Worm (Caenorhabditis elegans): ENCODE data around the gene nep-2.

Gene nep-2

ce11 chrII:2725561-2725960 lies at the start of gene nep-2, which contains the start of gene T05A8.11:
Gene nep-2, minus strand, starts transcription at chrII:2725752.
Gene T05A8.11, minus strand, starts transcription at chrII:2725661.
- no peak for TF ChIP-seq nhr-76 (tag; optimal IDR thresholded peaks at IDR 0.05)
- TF ChIP-seq blmp-1 (tag; optimal IDR thresholded peaks at IDR 0.05) = no peak
- no peak for TF ChIP-seq elt-1 (tag; optimal IDR thresholded peaks at IDR 0.05; ENCODE audit: borderline replicate concordance, insufficient read depth)
- TF ChIP-seq ceh-83 (GFP tag; optimal IDR thresholded peaks at IDR 0.05) = no peak
- TF ChIP-seq mab-5 (tag; optimal IDR thresholded peaks at IDR 0.05) = no peak
- no peak for TF ChIP-seq nhr-28 (tag; optimal IDR thresholded peaks at IDR 0.05)
- TF ChIP-seq cnd-1 (tag; optimal IDR thresholded peaks at IDR 0.05) = no peak
- TF ChIP-seq nhr-2 (tag; optimal IDR thresholded peaks at IDR 0.05) = no peak
- no peak for TF ChIP-seq bed-3 (GFP tag; optimal IDR thresholded peaks at IDR 0.05)
- no peak for TF ChIP-seq unc-120 (tag; optimal IDR thresholded peaks at IDR 0.05; ENCODE audit: poor library complexity, severe bottlenecking)
- no peak for TF ChIP-seq tbx-8 (GFP tag; optimal IDR thresholded peaks at IDR 0.05)
- no peak for TF ChIP-seq elt-3 (tag; optimal IDR thresholded peaks at IDR 0.05)
- TF ChIP-seq pha-4 (tag; optimal IDR thresholded peaks at IDR 0.05) = no peak
- no peak for TF ChIP-seq M03D4.4 (tag; optimal IDR thresholded peaks at IDR 0.05)

- TF ChIP-seq flh-1 (GFP tag; optimal IDR thresholded peaks at IDR 0.05) = no peak
- TF ChIP-seq nhr-2 (tag; optimal IDR thresholded peaks at IDR 0.05) = no peak
- no peak for TF ChIP-seq nhr-28 (tag; optimal IDR thresholded peaks at IDR 0.05)
These were observed 49.4 kb upstream of the nep-2 start, which contains the start of gene fbxb-111 for ce11 chrII:2774904-2775303. Gene fbxb-111, minus strand, starts transcription at chrII:2775004.

- no peak for TF ChIP-seq tbx-8 (GFP tag; optimal IDR thresholded peaks at IDR 0.05)
- TF ChIP-seq ceh-39 (tag; optimal IDR thresholded peaks at IDR 0.05) = no peak
- TF ChIP-seq unc-120 (tag; optimal IDR thresholded peaks at IDR 0.05; ENCODE audit: poor library complexity, severe bottlenecking) = no peak
These were observed 48.0 kb upstream of the nep-2 start, which contains the start of gene sdz-9 for ce11 chrII:2773534-2773933. Gene sdz-9, minus strand, starts transcription at chrII:2773634.

ce11 chrII:2772166-2772565 lies 46.6 kb upstream of the nep-2 start, which contains the start of gene sdz-10:
Gene sdz-10, minus strand, starts transcription at chrII:2772266.
- TF ChIP-seq cnd-1 (tag; optimal IDR thresholded peaks at IDR 0.05) (no peak), snpc-4 (tag; optimal IDR thresholded peaks at IDR 0.05) (no peak), sptf-1 (tag; optimal IDR thresholded peaks at IDR 0.05) (no peak), ceh-39 (tag; optimal IDR thresholded peaks at IDR 0.05) (peak; percentile 18)

ce11 chrII:2770788-2771187 lies 45.2 kb upstream of the nep-2 start, which contains the start of gene fbxb-105:
Gene fbxb-105, minus strand, starts transcription at chrII:2770888.
- TF ChIP-seq snpc-4 (tag; optimal IDR thresholded peaks at IDR 0.05) = no peak
- TF ChIP-seq cnd-1 (tag; optimal IDR thresholded peaks at IDR 0.05) = peak; percentile 59
- peak; percentile 38 for TF ChIP-seq ceh-39 (tag; optimal IDR thresholded peaks at IDR 0.05)
- no peak for TF ChIP-seq mab-5 (tag; optimal IDR thresholded peaks at IDR 0.05)

ce11 chrII:2769021-2769420 lies 43.5 kb upstream of the nep-2 start, which contains the start of gene F08D12.7:
Gene F08D12.7, minus strand, starts transcription at chrII:2769121.
- TF ChIP-seq flh-1 (GFP tag; optimal IDR thresholded peaks at IDR 0.05) (no peak), hlh-1 (tag; optimal IDR thresholded peaks at IDR 0.05) (peak; percentile 88), nhr-76 (tag; optimal IDR thresholded peaks at IDR 0.05) (no peak), mab-5 (tag; optimal IDR thresholded peaks at IDR 0.05) (no peak)

ce11 chrII:2766331-2766730 lies 40.8 kb upstream of the nep-2 start, which contains the start of gene F08D12.15:
Gene F08D12.15, plus strand, starts transcription at chrII:2766631.
- TF ChIP-seq sptf-1 (tag; optimal IDR thresholded peaks at IDR 0.05) (no peak), nhr-76 (tag; optimal IDR thresholded peaks at IDR 0.05) (no peak), elt-1 (tag; optimal IDR thresholded peaks at IDR 0.05; ENCODE audit: borderline replicate concordance, insufficient read depth) (no peak), ceh-83 (GFP tag; optimal IDR thresholded peaks at IDR 0.05) (no peak), lin-32 (GFP tag; optimal IDR thresholded peaks at IDR 0.05) (no peak), mep-1 (tag; optimal IDR thresholded peaks at IDR 0.05) (no peak), cnd-1 (tag; optimal IDR thresholded peaks at IDR 0.05) (no peak), unc-62 (GFP tag; optimal IDR thresholded peaks at IDR 0.05) (no peak), ztf-11 (tag; optimal IDR thresholded peaks at IDR 0.05) (no peak), hlh-1 (tag; optimal IDR thresholded peaks at IDR 0.05) (no peak), mab-5 (tag; optimal IDR thresholded peaks at IDR 0.05) (no peak), elt-3 (tag; optimal IDR thresholded peaks at IDR 0.05) (no peak), drap-1 (GFP tag; optimal IDR thresholded peaks at IDR 0.05) (no peak)
